Worm (Caenorhabditis elegans): Measurements from ENCODE around the gene B0336.12.

Gene B0336.12

ce11 chrIII:5693736-5694135 is 16.2 kb downstream of the B0336.12 start, which contains the start of gene B0336.13:
TSS of gene B0336.13 (plus strand) at chrIII:5694036.
- TF ChIP-seq unc-30 (tag; optimal IDR thresholded peaks at IDR 0.05) (no peak), lin-14 (GFP tag; optimal IDR thresholded peaks at IDR 0.05) (no peak), efl-1 (optimal IDR thresholded peaks at IDR 0.05) (no peak), efl-1 (GFP tag; optimal IDR thresholded peaks at IDR 0.05 in 1 of 2) (no peak), nhr-237 (tag; optimal IDR thresholded peaks at IDR 0.05) (no peak), C16A3.4 (tag; optimal IDR thresholded peaks at IDR 0.05) (no peak), zag-1 (tag; optimal IDR thresholded peaks at IDR 0.05) (no peak), mef-2 (tag; optimal IDR thresholded peaks at IDR 0.05) (no peak), sox-4 (tag; optimal IDR thresholded peaks at IDR 0.05) (no peak), aha-1 (tag; optimal IDR thresholded peaks at IDR 0.05) (no peak), irx-1 (tag; optimal IDR thresholded peaks at IDR 0.05) (no peak), swsn-7 (tag; optimal IDR thresholded peaks at IDR 0.05) (no peak), lin-13 (GFP tag; optimal IDR thresholded peaks at IDR 0.05) (no peak), pax-3 (tag; optimal IDR thresholded peaks at IDR 0.05) (no peak), hlh-4 (tag; optimal IDR thresholded peaks at IDR 0.05) (no peak), nhr-12 (tag; optimal IDR thresholded peaks at IDR 0.05) (no peak), lir-3 (tag; optimal IDR thresholded peaks at IDR 0.05; ENCODE audit: poor library complexity) (no peak)

- TF ChIP-seq lsy-2 (tag; optimal IDR thresholded peaks at IDR 0.05), result peak; percentile 3 to 30
- TF ChIP-seq unc-130 (tag; optimal IDR thresholded peaks at IDR 0.05), result peak; percentile 9
- peak; percentile 24 for TF ChIP-seq snu-23 (GFP tag; optimal IDR thresholded peaks at IDR 0.05)
- peak; percentile 50 for TF ChIP-seq dsc-1 (tag; optimal IDR thresholded peaks at IDR 0.05)
- peak; percentile 37 for TF ChIP-seq nhr-85 (tag)
- TF ChIP-seq nhr-90 (tag; optimal IDR thresholded peaks at IDR 0.05; ENCODE audit: poor library complexity), result peak; percentile 10
- no peak for TF ChIP-seq vab-15 (tag; optimal IDR thresholded peaks at IDR 0.05)
- TF ChIP-seq nhr-47 (tag; optimal IDR thresholded peaks at IDR 0.05), result peak; percentile 21
- peak; percentile 17 to 22 for TF ChIP-seq lin-35 (GFP tag; optimal IDR thresholded peaks at IDR 0.05)
- peak; percentile 42 for TF ChIP-seq nhr-71 (tag; optimal IDR thresholded peaks at IDR 0.05)
- no peak for TF ChIP-seq zip-4 (GFP tag; optimal IDR thresholded peaks at IDR 0.05)
- TF ChIP-seq mep-1 (tag; optimal IDR thresholded peaks at IDR 0.05), result peak; percentile 18
- TF ChIP-seq irx-1 (tag; optimal IDR thresholded peaks at IDR 0.05), result no peak
- TF ChIP-seq nhr-76 (tag; optimal IDR thresholded peaks at IDR 0.05), result no peak
- no peak for TF ChIP-seq ama-1 (optimal IDR thresholded peaks at IDR 0.05)
- TF ChIP-seq tbx-2 (tag; optimal IDR thresholded peaks at IDR 0.05), result peak; percentile 2
- peak; percentile 8 to 32 for TF ChIP-seq efl-1 (optimal IDR thresholded peaks at IDR 0.05)
- TF ChIP-seq efl-1 (GFP tag; optimal IDR thresholded peaks at IDR 0.05 in 1 of 2), result peak; percentile 3 to 83
- no peak for TF ChIP-seq nhr-28 (tag; optimal IDR thresholded peaks at IDR 0.05)
- TF ChIP-seq pag-3 (tag; optimal IDR thresholded peaks at IDR 0.05; ENCODE audit: borderline replicate concordance, insufficient read depth), result no peak
- peak; percentile 30 for TF ChIP-seq xbp-1 (tag; optimal IDR thresholded peaks at IDR 0.05)
- peak in 2 of 3 experiments; percentile 22 to 32 for TF ChIP-seq dpl-1 (GFP tag; optimal IDR thresholded peaks at IDR 0.05)
- TF ChIP-seq swsn-7 (tag; optimal IDR thresholded peaks at IDR 0.05), result peak; percentile 29
- no peak for TF ChIP-seq ztf-11 (tag; optimal IDR thresholded peaks at IDR 0.05)
Observed at ce11 chrIII:5692690-5693089, 17.3 kb downstream of the B0336.12 start, which contains the start of the genes abi-1 and arle-14. TSS of gene abi-1 (minus strand) at chrIII:5692740. TSS of gene arle-14 (plus strand) at chrIII:5692906.

ce11 chrIII:5691826-5692225 is 18.1 kb downstream of the B0336.12 start:
- no peak for TF ChIP-seq isw-1 (GFP tag; IDR thresholded peaks at IDR 0.05)
- TF ChIP-seq pax-3 (tag; optimal IDR thresholded peaks at IDR 0.05), result no peak
- no peak for TF ChIP-seq pqm-1 (tag; optimal IDR thresholded peaks at IDR 0.05)
- no peak for TF ChIP-seq dpl-1 (GFP tag; optimal IDR thresholded peaks at IDR 0.05)
- TF ChIP-seq Y116A8C.19 (tag; optimal IDR thresholded peaks at IDR 0.05; ENCODE audit: borderline replicate concordance), result no peak
- TF ChIP-seq jun-1 (tag; optimal IDR thresholded peaks at IDR 0.05), result no peak
- no peak for TF ChIP-seq hlh-17 (GFP tag; optimal IDR thresholded peaks at IDR 0.05; ENCODE audit: borderline replicate concordance)
- no peak for TF ChIP-seq unc-30 (tag; optimal IDR thresholded peaks at IDR 0.05)
- no peak for TF ChIP-seq skn-1 (tag; optimal IDR thresholded peaks at IDR 0.05)
- no peak for TF ChIP-seq tbx-2 (tag; optimal IDR thresholded peaks at IDR 0.05)
- no peak for TF ChIP-seq snu-23 (GFP tag; optimal IDR thresholded peaks at IDR 0.05)

All from whole organism, L1 larva.